Worm (Caenorhabditis elegans): ENCODE data around the gene F36H12.17.
A peak's percentile ranks its signal among the peaks of the same experiment; 100 is the strongest.
"Not testable (repeated sequence)": the region's sequence is repeated elsewhere in the genome, so short reads cannot be mapped to it uniquely, and the experiment has no call there.

Gene F36H12.17

ce11 chrIV:5228619-5229018 lies 49.0 kb downstream of the F36H12.17 start, which contains the start of gene thn-6:
Gene thn-6 (plus strand): TSS chrIV:5228919.
- no peak for TF ChIP-seq attf-4 (tag; optimal IDR thresholded peaks at IDR 0.05)
- no peak for TF ChIP-seq ces-1 (GFP tag; optimal IDR thresholded peaks at IDR 0.05)
- no peak for TF ChIP-seq daf-19 (GFP tag; conservative IDR thresholded peaks at IDR 0.05)
- no peak for TF ChIP-seq F44E2.7 (GFP tag; IDR thresholded peaks at IDR 0.05)
- TF ChIP-seq hmg-1.1 (GFP tag; IDR thresholded peaks at IDR 0.05), result no peak
- no peak for TF ChIP-seq nhr-25 (tag; optimal IDR thresholded peaks at IDR 0.05; ENCODE audit: borderline replicate concordance, insufficient read depth)
- no peak for TF ChIP-seq set-16 (GFP tag; IDR thresholded peaks at IDR 0.05)
- no peak for TF ChIP-seq F37D6.2 (tag; optimal IDR thresholded peaks at IDR 0.05)
- TF ChIP-seq ceh-62 (tag; optimal IDR thresholded peaks at IDR 0.05), result no peak
- no peak for TF ChIP-seq cey-2 (tag; optimal IDR thresholded peaks at IDR 0.05; ENCODE audit: borderline replicate concordance, insufficient read depth)
- TF ChIP-seq nhr-48 (tag; optimal IDR thresholded peaks at IDR 0.05), result no peak
- TF ChIP-seq aly-2 (tag; optimal IDR thresholded peaks at IDR 0.05), result no peak
- no peak for TF ChIP-seq nhr-237 (tag; optimal IDR thresholded peaks at IDR 0.05)
- no peak for TF ChIP-seq fkh-10 (GFP tag; optimal IDR thresholded peaks at IDR 0.05)
- TF ChIP-seq zip-11 (GFP tag; IDR thresholded peaks at IDR 0.05), result no peak

DNA sequence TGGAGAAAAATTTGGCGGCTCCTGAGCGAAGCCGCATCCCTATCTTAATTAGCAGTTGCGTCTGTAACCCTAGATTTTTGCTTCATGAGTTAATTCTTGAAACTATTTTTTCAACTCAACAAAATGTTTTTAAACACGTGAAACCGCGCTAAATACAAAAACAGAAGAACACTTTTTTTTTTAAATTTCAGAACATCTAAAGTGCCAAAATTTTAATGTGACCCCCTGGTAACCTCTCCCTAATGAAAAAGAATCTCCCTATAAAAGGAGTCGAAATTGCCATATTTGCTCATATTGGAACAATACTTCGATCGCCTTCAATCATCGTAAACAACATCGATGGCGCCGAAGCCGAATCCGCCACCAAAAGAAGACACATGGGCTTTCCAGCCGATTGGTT lies 51.1 kb downstream of the F36H12.17 start, which contains the start of gene nsph-4.1:
TSS of gene nsph-4.1 (plus strand) at position 301 of the 400 bp plus-strand sequence.
- not testable (repeated sequence) for TF ChIP-seq jun-1, lsy-2, snpc-4 (tag; optimal IDR thresholded peaks at IDR 0.05)

ce11 chrIV:5225277-5225822 lies 52.3 kb downstream of the F36H12.17 start, which contains the start of gene cylc-1:
Gene cylc-1 (minus strand): TSS chrIV:5225772.
- TF ChIP-seq F26F4.8 (GFP tag; conservative IDR thresholded peaks at IDR 0.05) (0 out of 2 replicates have a peak, but pooled peaks have one; percentile 13), set-16 (GFP tag; IDR thresholded peaks at IDR 0.05) (peak; percentile 82), pha-4 (GFP tag; IDR thresholded peaks at IDR 0.05) (peak; percentile 29; the same call in 1 of the 2 replicates), arid-1 (GFP tag; conservative IDR thresholded peaks at IDR 0.05) (0 out of 2 replicates have a peak, but pooled peaks have one; percentile 12)
- not testable (repeated sequence) for TF ChIP-seq pha-4 (tag; optimal IDR thresholded peaks at IDR 0.05)

ce11 chrIV:5224238-5224637 lies 53.4 kb downstream of the F36H12.17 start, which contains the start of gene Y59E9AL.8:
Gene Y59E9AL.8 (minus strand): TSS chrIV:5224338.
- TF ChIP-seq nhr-77 (tag; optimal IDR thresholded peaks at IDR 0.05), result no peak
- TF ChIP-seq tag-97 (GFP tag; IDR thresholded peaks at IDR 0.05), result no peak
- no peak for TF ChIP-seq mxl-3 (GFP tag; optimal IDR thresholded peaks at IDR 0.05)
- TF ChIP-seq cey-2 (tag; optimal IDR thresholded peaks at IDR 0.05; ENCODE audit: borderline replicate concordance, insufficient read depth), result no peak

- TF ChIP-seq set-16 (GFP tag; IDR thresholded peaks at IDR 0.05), result peak; percentile 89
- TF ChIP-seq aha-1 (tag), result peak; percentile 65
- no peak for TF ChIP-seq snpc-4 (tag; optimal IDR thresholded peaks at IDR 0.05)
- 0 out of 2 replicates have a peak, but pooled peaks have one; percentile 18 for TF ChIP-seq dmd-8 (GFP tag; IDR thresholded peaks at IDR 0.05)
- TF ChIP-seq Y105C5A.15 (GFP tag; IDR thresholded peaks at IDR 0.05), result 0 out of 2 replicates have a peak, but pooled peaks have one; percentile 15
Observed at ce11 chrIV:5221721-5222120, 55.9 kb downstream of the F36H12.17 start.

ce11 chrIV:5218496-5218895 lies 59.2 kb downstream of the F36H12.17 start, which contains the start of gene nsph-4.2:
Gene nsph-4.2 (plus strand): TSS chrIV:5218796.
- not testable (repeated sequence) for TF ChIP-seq vab-7 (GFP tag; IDR thresholded peaks at IDR 0.05); rbr-2 (tag; optimal IDR thresholded peaks at IDR 0.05); dve-1 (tag; optimal IDR thresholded peaks at IDR 0.05; ENCODE audit: insufficient read depth)

Measured in whole organism, L4 larva.